Worm (Caenorhabditis elegans) whole organism, L4 larva: ENCODE data around the gene K11H12.1.

Experiments
- D1046.2 ChIP-seq: fragments of 200-800 bp; sonication (Bioruptor generic); IDR thresholded peaks from 2 replicates; pipeline ENCODE4 v1.3.6; 2022; ENCODE audit warnings: missing genetic modification characterization, missing compliant biosample characterization
- T20F7.1 ChIP-seq: fragments of 200-800 bp; sonication (Bioruptor generic); optimal IDR thresholded peaks from 2 replicates; lab custom pipeline; 2018; ENCODE audit warnings: mild to moderate bottlenecking, missing genetic modification characterization, missing compliant biosample characterization
- Y48G9A.11 ChIP-seq: fragments of 200-800 bp; sonication (Bioruptor generic); IDR thresholded peaks from 2 replicates; pipeline ENCODE4 v1.3.6; 2022; ENCODE audit warnings: missing genetic modification reagents, missing genetic modification characterization, missing compliant biosample characterization
- Y5F2A.4 ChIP-seq: fragments of 200-800 bp; sonication (Bioruptor generic); optimal IDR thresholded peaks from 2 replicates; lab custom pipeline; 2018; ENCODE audit warnings: mild to moderate bottlenecking, missing genetic modification characterization, missing compliant biosample characterization
- ZK337.2 ChIP-seq: fragments of 200-800 bp; sonication (Bioruptor generic); IDR thresholded peaks from 2 replicates; pipeline ENCODE4 v1.3.6; 2022; ENCODE audit warnings: missing genetic modification reagents, missing genetic modification characterization, missing compliant biosample characterization
- aha-1 ChIP-seq: fragments of 150-350 bp; peaks from one replicate; lab custom pipeline; 2014; ENCODE audit warnings: missing biosample characterization, missing genetic modification characterization
- daf-12 ChIP-seq: fragments of 150-350 bp; optimal IDR thresholded peaks from 2 replicates; lab custom pipeline; 2014; ENCODE audit warnings: missing biosample characterization, missing genetic modification reagents, missing genetic modification characterization
- daf-19 ChIP-seq: fragments of 200-800 bp; sonication (Bioruptor generic); conservative IDR thresholded peaks from 2 replicates; pipeline ENCODE4 v1.3.6; 2022; ENCODE audit warnings: missing genetic modification characterization, missing compliant biosample characterization
- daf-8 ChIP-seq: fragments of 200-800 bp; sonication (Bioruptor generic); IDR thresholded peaks from 2 replicates; pipeline ENCODE4 v1.3.6; 2022; ENCODE audit warnings: missing genetic modification characterization, missing compliant biosample characterization
- dpl-1 ChIP-seq: fragments of 150-350 bp; optimal IDR thresholded peaks from 2 replicates; lab custom pipeline; 2014; ENCODE audit warnings: missing biosample characterization, missing genetic modification reagents, missing genetic modification characterization
- dve-1 ChIP-seq: sonication (generic microtip); optimal IDR thresholded peaks from 2 replicates; lab custom pipeline; 2017; ENCODE audit warnings: antibody characterized with exemption, mild to moderate bottlenecking, missing genetic modification characterization, missing compliant biosample characterization; ENCODE audit not compliant: insufficient read depth
- egl-27 ChIP-seq: sonication (generic microtip); optimal IDR thresholded peaks from 3 replicates; lab custom pipeline; 2017; ENCODE audit warnings: missing biosample characterization, missing genetic modification reagents, missing genetic modification characterization
- egl-43 ChIP-seq: fragments of 200-800 bp; sonication (Bioruptor generic); IDR thresholded peaks from 2 replicates; pipeline ENCODE4 v1.3.6; 2022; ENCODE audit warnings: missing genetic modification reagents, missing genetic modification characterization, missing compliant biosample characterization
- fos-1 ChIP-seq: fragments of 150-350 bp; optimal IDR thresholded peaks from 2 replicates; lab custom pipeline; 2014; ENCODE audit warnings: missing biosample characterization, missing genetic modification characterization
- lim-7 ChIP-seq: fragments of 200-800 bp; sonication (Bioruptor generic); IDR thresholded peaks from 2 replicates; pipeline ENCODE4 v1.3.6; 2022; ENCODE audit warnings: missing genetic modification characterization, missing compliant biosample characterization
- lin-1 ChIP-seq: fragments of 200-800 bp; sonication (Bioruptor generic); IDR thresholded peaks from 2 replicates; pipeline ENCODE4 v1.3.6; 2022; ENCODE audit warnings: missing genetic modification reagents, missing genetic modification characterization, missing compliant biosample characterization
- lin-13 ChIP-seq: fragments of 150-350 bp; optimal IDR thresholded peaks from 2 replicates; lab custom pipeline; 2014; ENCODE audit warnings: missing biosample characterization, missing genetic modification reagents, missing genetic modification characterization
- lsy-2 ChIP-seq, 2 experiments: fragments of 150-350 bp in 1 of 2; sonication (generic microtip) in 1 of 2; optimal IDR thresholded peaks; 2 replicates each; lab custom pipeline; 2014 to 2017; ENCODE audit warnings: missing biosample characterization in 2 of 2, missing genetic modification characterization in 2 of 2
- madf-5 ChIP-seq, 2 experiments: fragments of 200-800 bp; sonication (Bioruptor generic); IDR thresholded peaks; 2 replicates each; pipeline ENCODE4 v1.3.6; 2022; ENCODE audit warnings: missing compliant biosample characterization in 2 of 2, missing genetic modification characterization in 2 of 2
- nhr-237 ChIP-seq: sonication (generic microtip); optimal IDR thresholded peaks from 2 replicates; lab custom pipeline; 2017; ENCODE audit warnings: missing biosample characterization, missing genetic modification characterization
- nhr-41 ChIP-seq: fragments of 200-800 bp; sonication (Bioruptor generic); IDR thresholded peaks from 2 replicates; pipeline ENCODE4 v1.3.6; 2022; ENCODE audit warnings: missing genetic modification reagents, missing genetic modification characterization, missing compliant biosample characterization
- nhr-42 ChIP-seq: fragments of 200-800 bp; sonication (Bioruptor generic); IDR thresholded peaks from 2 replicates; pipeline ENCODE4 v1.3.6; 2022; ENCODE audit warnings: missing genetic modification characterization, missing compliant biosample characterization
- pha-4 ChIP-seq, 2 experiments: fragments of 150-350 bp in 1 of 2; fragments of 200-800 bp in 1 of 2; sonication (Bioruptor generic) in 1 of 2; IDR thresholded peaks in 1 of 2; optimal IDR thresholded peaks in 1 of 2; 2 replicates each; pipeline versions ENCODE4 v1.3.6 to Lab custom; 2014 to 2022; ENCODE audit warnings: missing genetic modification characterization in 2 of 2, missing genetic modification reagents in 2 of 2, missing biosample characterization in 1 of 2, missing compliant biosample characterization in 1 of 2
- rbr-2 ChIP-seq: sonication (generic microtip); optimal IDR thresholded peaks from 2 replicates; lab custom pipeline; 2016; ENCODE audit warnings: missing genotype, missing genetic modification characterization, missing compliant biosample characterization
- sdz-12 ChIP-seq: fragments of 200-800 bp; sonication (Bioruptor generic); optimal IDR thresholded peaks from 2 replicates; lab custom pipeline; 2018; ENCODE audit warnings: mild to moderate bottlenecking, missing genetic modification characterization, missing compliant biosample characterization
- set-16 ChIP-seq: fragments of 200-800 bp; sonication (Bioruptor generic); IDR thresholded peaks from 2 replicates; pipeline ENCODE4 v1.3.6; 2022; ENCODE audit warnings: missing genetic modification reagents, missing genetic modification characterization, missing compliant biosample characterization
- spr-1 ChIP-seq: sonication (generic microtip); optimal IDR thresholded peaks from 2 replicates; lab custom pipeline; 2016; ENCODE audit warnings: mild to moderate bottlenecking, missing genetic modification characterization, missing compliant biosample characterization
- tag-97 ChIP-seq: fragments of 200-800 bp; sonication (Bioruptor generic); IDR thresholded peaks from 2 replicates; pipeline ENCODE4 v1.3.6; 2022; ENCODE audit warnings: missing genetic modification characterization, missing compliant biosample characterization
- unc-39 ChIP-seq: sonication (generic microtip); optimal IDR thresholded peaks from 2 replicates; lab custom pipeline; 2017; ENCODE audit warnings: missing biosample characterization, missing genetic modification characterization
- unc-62 ChIP-seq, 3 experiments: fragments of 150-350 bp in 1 of 3; sonication (generic microtip); optimal IDR thresholded peaks in 2 of 3; peaks in 1 of 3; 1 replicate in 1 of 3; 2 replicates in 2 of 3; lab custom pipeline; 2014 to 2017; ENCODE audit warnings: missing biosample characterization in 3 of 3, missing genetic modification characterization in 3 of 3, missing genetic modification reagents in 3 of 3, missing genotype in 1 of 3
- zfp-2 ChIP-seq: sonication (generic microtip); optimal IDR thresholded peaks from 2 replicates; lab custom pipeline; 2016; ENCODE audit warnings: mild to moderate bottlenecking, missing genetic modification characterization, missing compliant biosample characterization
- ztf-11 ChIP-seq: fragments of 150-350 bp; optimal IDR thresholded peaks from 2 replicates; lab custom pipeline; 2014; ENCODE audit warnings: missing biosample characterization, missing genetic modification characterization

Gene K11H12.1

DNA sequence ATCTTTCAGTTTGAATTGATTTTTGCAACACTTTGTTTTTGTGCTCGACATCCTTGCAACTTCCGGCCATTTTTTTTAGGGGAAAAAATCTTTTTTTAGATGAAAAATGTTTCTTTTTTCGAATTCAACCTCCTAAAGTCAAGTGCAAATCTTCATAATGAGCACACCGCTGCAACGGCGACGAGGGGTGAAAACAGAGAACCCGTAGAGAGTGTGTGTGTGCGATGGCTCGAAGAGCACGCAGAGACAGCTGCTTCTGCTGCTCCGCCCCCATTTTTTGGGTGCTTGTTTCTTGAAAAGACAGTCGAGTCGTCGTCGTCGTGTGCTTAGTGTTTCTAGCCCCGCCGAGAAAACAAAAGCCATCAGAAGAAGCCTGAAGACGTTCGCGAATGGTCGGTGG lies 47.2 kb downstream of the K11H12.1 start, which contains the start of gene inx-18:
Gene inx-18, plus strand, starts transcription at position 301 of the 400 bp plus-strand sequence.
- TF ChIP-seq D1046.2 (GFP tag; lab: Robert Waterston, UW) (0 out of 2 replicates have a peak, but pooled peaks have one; percentile 52), tag-97 (GFP tag; lab: Robert Waterston, UW) (no peak), aha-1 (peak; percentile 41), zfp-2 (tag; lab: Kevin White, UChicago) (no peak), madf-5 (GFP tag; IDR thresholded peaks at IDR 0.05; lab: Robert Waterston, UW) (no peak), egl-27 (tag; lab: Kevin White, UChicago) (no peak)

DNA sequence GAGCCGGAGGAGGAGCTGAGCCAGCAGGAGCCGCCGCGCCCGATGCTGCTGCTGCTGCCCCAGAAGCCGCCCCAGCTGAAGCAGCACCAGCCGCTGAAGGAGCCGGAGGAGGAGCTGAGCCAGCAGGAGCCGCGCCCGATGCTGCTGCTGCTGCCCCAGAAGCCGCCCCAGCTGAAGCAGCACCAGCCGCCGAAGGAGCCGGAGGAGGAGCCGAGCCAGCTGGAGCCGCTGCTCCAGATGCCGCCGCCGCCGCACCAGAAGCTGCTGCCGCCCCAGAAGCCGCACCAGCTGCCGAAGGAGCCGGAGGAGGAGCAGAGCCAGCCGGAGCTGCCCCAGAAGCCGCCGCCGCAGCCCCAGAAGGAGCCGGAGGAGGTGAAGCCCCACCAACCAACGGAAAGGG lies 47.8 kb downstream of the K11H12.1 start:
- TF ChIP-seq rbr-2 (tag; lab: Kevin White, UChicago) (no peak), pha-4 (GFP tag; IDR thresholded peaks at IDR 0.05; lab: Robert Waterston, UW) (peak; percentile 99; the same call in 1 of the 2 replicates), pha-4 (tag; optimal IDR thresholded peaks at IDR 0.05; lab: Kevin White, UChicago) (no peak), unc-39 (tag; lab: Kevin White, UChicago) (no peak), tag-97 (GFP tag; lab: Robert Waterston, UW) (no peak), daf-8 (GFP tag; lab: Robert Waterston, UW) (no peak), dpl-1 (GFP tag; lab: Kevin White, UChicago) (no peak), set-16 (GFP tag; lab: Robert Waterston, UW) (peak; percentile 99), Y48G9A.11 (0 out of 2 replicates have a peak, but pooled peaks have one; percentile 36), unc-62 (GFP tag; optimal IDR thresholded peaks at IDR 0.05 in 1 of 2; lab: Kevin White, UChicago) (no peak), unc-62 (tag; optimal IDR thresholded peaks at IDR 0.05; lab: Kevin White, UChicago) (no peak), daf-12 (tag; lab: Kevin White, UChicago) (no peak), egl-43 (GFP tag; lab: Robert Waterston, UW) (0 out of 2 replicates have a peak, but pooled peaks have one; percentile 47), dve-1 (tag; lab: Kevin White, UChicago) (no peak), zfp-2 (tag; lab: Kevin White, UChicago) (no peak), T20F7.1 (GFP tag; lab: Kevin White, UChicago) (no peak), nhr-41 (GFP tag; lab: Robert Waterston, UW) (0 out of 2 replicates have a peak, but pooled peaks have one; percentile 28), lin-13 (GFP tag; lab: Kevin White, UChicago) (no peak)
- TF ChIP-seq, all 104 proteins: peak for 5

- TF ChIP-seq lsy-2 (tag; optimal IDR thresholded peaks at IDR 0.05; lab: Kevin White, UChicago) (no peak), set-16 (GFP tag; lab: Robert Waterston, UW) (peak; percentile 64)
Observed at ce11 chrIV:604817-605216, 48.4 kb downstream of the K11H12.1 start.

- TF ChIP-seq lim-7, result no peak
- no peak for TF ChIP-seq lin-1 (GFP tag; lab: Robert Waterston, UW)
- TF ChIP-seq nhr-237 (tag; lab: Kevin White, UChicago), result no peak
- no peak for TF ChIP-seq dve-1 (tag; lab: Kevin White, UChicago)
- TF ChIP-seq unc-62 (GFP tag; optimal IDR thresholded peaks at IDR 0.05 in 1 of 2; lab: Kevin White, UChicago), result no peak
- no peak for TF ChIP-seq unc-62 (tag; optimal IDR thresholded peaks at IDR 0.05; lab: Kevin White, UChicago)
- no peak for TF ChIP-seq spr-1
- no peak for TF ChIP-seq nhr-42 (GFP tag; lab: Robert Waterston, UW)
- no peak for TF ChIP-seq fos-1
- no peak for TF ChIP-seq sdz-12 (GFP tag; lab: Kevin White, UChicago)
- TF ChIP-seq ztf-11 (tag; lab: Kevin White, UChicago), result no peak
- no peak for TF ChIP-seq Y5F2A.4 (GFP tag; lab: Kevin White, UChicago)
- no peak for TF ChIP-seq daf-19
- no peak for TF ChIP-seq ZK337.2
- no peak for TF ChIP-seq pha-4 (GFP tag; IDR thresholded peaks at IDR 0.05; lab: Robert Waterston, UW)
- no peak for TF ChIP-seq pha-4 (tag; optimal IDR thresholded peaks at IDR 0.05; lab: Kevin White, UChicago)
Observed at ce11 chrIV:604144-604543, 49.1 kb downstream of the K11H12.1 start, which contains the start of gene col-102. Gene col-102 (plus strand): TSS chrIV:604444.
